Worm (Caenorhabditis elegans) whole organism, young adult: ENCODE data around the gene unc-61.
A peak's percentile ranks its signal among the peaks of the same experiment; 100 is the strongest.

Experiments
- F57C9.4 ChIP-seq: sonication (generic microtip); optimal IDR thresholded peaks from 2 replicates; lab custom pipeline; 2017; ENCODE audit warnings: mild to moderate bottlenecking, missing genetic modification characterization, missing compliant biosample characterization
- attf-3 ChIP-seq: fragments of 200-800 bp; sonication (Bioruptor generic); conservative IDR thresholded peaks from 2 replicates; pipeline ENCODE4 v1.3.6; 2022; ENCODE audit warnings: missing genetic modification reagents, missing genetic modification characterization, missing compliant biosample characterization
- bed-2 ChIP-seq: fragments of 200-800 bp; sonication (Bioruptor generic); IDR thresholded peaks from 2 replicates; pipeline ENCODE4 v1.3.6; 2022; ENCODE audit warnings: missing genetic modification reagents, missing genetic modification characterization, missing compliant biosample characterization
- nhr-80 ChIP-seq: sonication (generic microtip); optimal IDR thresholded peaks from 2 replicates; lab custom pipeline; 2016; ENCODE audit warnings: missing genetic modification characterization, missing compliant biosample characterization
- repo-1 ChIP-seq: sonication (generic microtip); optimal IDR thresholded peaks from 2 replicates; lab custom pipeline; 2017; ENCODE audit warnings: mild to moderate bottlenecking, missing genetic modification characterization, missing compliant biosample characterization

DNA sequence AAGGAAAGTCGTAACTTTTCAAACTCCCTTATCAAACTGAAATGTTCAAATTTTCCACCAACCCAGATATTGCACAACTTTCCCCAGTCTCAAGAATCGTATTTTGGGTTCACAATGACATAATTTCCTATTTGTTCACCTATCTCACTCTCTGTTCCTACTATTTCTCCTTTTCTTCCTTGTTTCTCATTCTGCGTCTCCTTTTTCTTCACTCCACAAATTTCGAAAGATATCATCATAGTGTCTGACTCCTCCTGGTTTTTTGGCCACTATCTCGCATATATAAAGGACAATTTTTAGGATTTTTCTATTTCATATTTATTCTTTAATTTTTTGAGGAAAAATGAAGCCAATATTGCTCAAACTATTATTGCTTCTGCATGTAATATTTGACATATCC, 39.0 kb upstream of the unc-61 start, which contains the start of gene haf-7:
- TF ChIP-seq nhr-80 (tag; lab: Kevin White, UChicago), result peak; percentile 28
- TF ChIP-seq bed-2, result no peak
- no peak for TF ChIP-seq repo-1 (tag; lab: Kevin White, UChicago)
- TF ChIP-seq attf-3 (GFP tag; lab: Robert Waterston, UW), result no peak
- no peak for TF ChIP-seq F57C9.4 (tag; lab: Kevin White, UChicago)
